Fruit fly (Drosophila melanogaster): Measurements from ENCODE around the gene CG2061.

- no peak for TF ChIP-seq tai (GFP tag; optimal IDR thresholded peaks at IDR 0.05)
- TF ChIP-seq Abd-B (GFP tag; optimal IDR thresholded peaks at IDR 0.05): no peak
- no peak for TF ChIP-seq fru (GFP tag; optimal IDR thresholded peaks at IDR 0.05)
- TF ChIP-seq Mio (GFP tag; optimal IDR thresholded peaks at IDR 0.05): no peak
- TF ChIP-seq CG9705 (GFP tag; optimal IDR thresholded peaks at IDR 0.05): no peak
- no peak for TF ChIP-seq OdsH (GFP tag; optimal IDR thresholded peaks at IDR 0.05)
- no peak for TF ChIP-seq Hr83 (GFP tag; optimal IDR thresholded peaks at IDR 0.05; ENCODE audit: poor library complexity, severe bottlenecking)
- no peak for TF ChIP-seq brk (GFP tag; optimal IDR thresholded peaks at IDR 0.05)
- TF ChIP-seq pan (optimal IDR thresholded peaks at IDR 0.05): no peak
- no peak for TF ChIP-seq sv (GFP tag; optimal IDR thresholded peaks at IDR 0.05)
- no peak for TF ChIP-seq Vsx2 (GFP tag; optimal IDR thresholded peaks at IDR 0.05; ENCODE audit: partially characterized antibody)
- no peak for TF ChIP-seq dmrt93B (GFP tag; optimal IDR thresholded peaks at IDR 0.05)
These were observed 40.0 kb downstream of the CG2061 start, which contains the start of gene CG44385 for dm6 chrX:11132312-11132711.

Data from whole organism, wandering third instar larva.